Worm (Caenorhabditis elegans) whole organism, L4/young adult: ENCODE measurements around the gene rnh-1.2.

Source experiments
- W03F9.2 ChIP-seq: fragments of 150-350 bp; optimal IDR thresholded peaks from 2 replicates; lab custom pipeline; 2014; ENCODE audit warnings: missing biosample characterization, missing genetic modification characterization
- dao-5 ChIP-seq: sonication (generic microtip); optimal IDR thresholded peaks from 2 replicates; lab custom pipeline; 2016; ENCODE audit warnings: missing genotype, missing genetic modification characterization, moderate library complexity, missing compliant biosample characterization
- him-1 ChIP-seq: sonication (generic microtip); optimal IDR thresholded peaks from 2 replicates; lab custom pipeline; 2016; ENCODE audit warnings: missing genotype, missing genetic modification reagents, missing genetic modification characterization, missing compliant biosample characterization

rnh-1.2 gene

ce11 chrII:9861394-9861793, 19.6 kb upstream of the rnh-1.2 start, which contains the start of gene chil-3:
Gene chil-3 (minus strand): TSS chrII:9861494.
- TF ChIP-seq dao-5 (tag; lab: Kevin White, UChicago) (no peak), W03F9.2 (tag; lab: Kevin White, UChicago) (no peak), him-1 (tag; lab: Kevin White, UChicago) (no peak)

DNA sequence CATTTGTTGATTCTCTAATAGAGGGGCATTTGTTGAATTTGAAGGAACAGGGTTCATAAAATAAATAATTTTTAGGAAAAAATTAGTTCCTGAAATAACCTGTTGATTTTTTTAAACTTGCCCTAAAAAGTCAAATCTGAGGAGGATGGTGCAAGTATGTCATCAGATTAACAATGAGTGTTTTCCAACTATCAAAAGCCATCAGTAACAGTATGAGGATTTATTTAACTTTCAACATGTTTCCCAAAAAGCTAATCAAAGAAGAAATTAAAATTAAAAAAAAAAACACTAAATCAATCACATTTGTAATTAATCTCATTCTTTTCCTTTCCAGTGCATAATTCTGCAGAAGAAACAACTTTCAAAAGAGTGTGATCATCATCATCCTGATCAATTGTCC, 17.7 kb upstream of the rnh-1.2 start, which contains the start of gene chil-5:
Gene chil-5 (minus strand): TSS at position 101 of the 400 bp plus-strand sequence.
- TF ChIP-seq W03F9.2 (tag; lab: Kevin White, UChicago) (no peak), dao-5 (tag; lab: Kevin White, UChicago) (no peak), him-1 (tag; lab: Kevin White, UChicago) (no peak)

- TF ChIP-seq dao-5 (tag; lab: Kevin White, UChicago) = no peak
These were observed 16.0 kb upstream of the rnh-1.2 start, which contains the start of gene chil-6 for ce11 chrII:9857791-9858190. Gene chil-6 (minus strand): TSS chrII:9857891.

DNA sequence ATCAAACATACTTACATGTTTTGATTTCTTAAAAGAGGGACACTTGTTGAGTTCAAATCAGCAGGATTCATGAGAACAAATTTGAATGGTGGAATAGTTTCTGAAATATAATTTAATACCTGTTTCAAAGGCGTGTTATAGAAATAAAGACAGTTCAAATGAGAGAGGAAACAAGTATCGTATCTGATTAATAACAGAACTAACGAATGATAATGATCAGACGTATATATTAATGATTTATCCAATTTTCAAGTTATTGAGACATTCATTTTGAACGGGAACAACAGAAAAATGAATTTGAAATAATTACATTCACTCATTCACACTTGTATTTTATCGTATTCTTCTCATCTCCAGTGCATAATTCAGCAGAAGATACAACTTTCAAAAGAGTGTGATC, 13.8 kb upstream of the rnh-1.2 start, which contains the start of gene chil-4:
Gene chil-4 (minus strand): TSS at position 101 of the 400 bp plus-strand sequence.
- TF ChIP-seq him-1 (tag; lab: Kevin White, UChicago) (no peak), W03F9.2 (tag; lab: Kevin White, UChicago) (no peak), dao-5 (tag; lab: Kevin White, UChicago) (no peak)

- TF ChIP-seq dao-5 (tag; lab: Kevin White, UChicago) (no peak), him-1 (tag; lab: Kevin White, UChicago) (no peak), W03F9.2 (tag; lab: Kevin White, UChicago) (no peak)
These were observed 9.1 kb upstream of the rnh-1.2 start, which contains the start of gene ZK938.10 for ce11 chrII:9850945-9851344. Gene ZK938.10 (minus strand): TSS chrII:9851045.

DNA sequence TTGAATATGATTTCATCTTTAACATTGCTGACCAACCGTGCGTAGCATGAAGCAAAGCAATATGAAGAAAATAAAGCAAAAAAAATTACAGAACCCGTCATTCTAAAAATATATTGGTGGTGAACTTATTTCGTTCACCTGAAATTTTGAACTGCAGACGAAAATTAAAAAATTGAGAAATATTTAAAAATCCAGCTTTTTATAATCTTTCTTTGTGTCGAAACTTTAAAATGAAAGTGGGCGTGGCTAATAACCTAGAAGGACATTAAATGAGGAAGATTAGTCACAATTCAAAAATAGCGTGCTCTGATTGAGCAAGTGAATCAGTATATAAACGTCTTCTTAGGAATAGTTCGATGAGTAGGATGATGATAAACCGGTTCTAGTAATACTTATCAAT, 7.7 kb upstream of the rnh-1.2 start, which contains the start of gene old-2:
Gene old-2 (minus strand): TSS at position 101 of the 400 bp plus-strand sequence.
- no peak for TF ChIP-seq him-1 (tag; lab: Kevin White, UChicago)
- TF ChIP-seq dao-5 (tag; lab: Kevin White, UChicago) = no peak
- TF ChIP-seq W03F9.2 (tag; lab: Kevin White, UChicago) = no peak

DNA sequence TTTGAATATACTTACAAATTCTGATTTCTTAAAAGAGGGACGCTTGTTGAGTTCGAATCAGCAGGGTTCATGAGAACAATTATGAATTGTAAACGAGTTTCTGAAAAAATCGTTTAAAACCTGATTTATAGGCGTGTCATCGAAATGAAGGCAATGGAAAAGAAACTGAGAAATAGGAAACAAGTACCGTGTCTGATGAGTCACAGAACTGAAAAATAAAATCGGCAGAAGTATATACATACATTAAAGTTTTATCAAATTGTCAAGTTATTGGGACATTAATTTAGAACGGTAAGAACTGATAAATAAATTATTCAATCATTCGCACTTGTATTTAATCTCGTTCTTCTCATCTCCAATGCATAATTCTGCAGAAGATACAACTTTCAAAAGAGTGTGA, 3.4 kb upstream of the rnh-1.2 start, which contains the start of gene chil-9:
Gene chil-9 (minus strand): TSS at position 101 of the 400 bp plus-strand sequence.
- no peak for TF ChIP-seq W03F9.2 (tag; lab: Kevin White, UChicago)
- TF ChIP-seq him-1 (tag; lab: Kevin White, UChicago) = no peak
- no peak for TF ChIP-seq dao-5 (tag; lab: Kevin White, UChicago)

DNA sequence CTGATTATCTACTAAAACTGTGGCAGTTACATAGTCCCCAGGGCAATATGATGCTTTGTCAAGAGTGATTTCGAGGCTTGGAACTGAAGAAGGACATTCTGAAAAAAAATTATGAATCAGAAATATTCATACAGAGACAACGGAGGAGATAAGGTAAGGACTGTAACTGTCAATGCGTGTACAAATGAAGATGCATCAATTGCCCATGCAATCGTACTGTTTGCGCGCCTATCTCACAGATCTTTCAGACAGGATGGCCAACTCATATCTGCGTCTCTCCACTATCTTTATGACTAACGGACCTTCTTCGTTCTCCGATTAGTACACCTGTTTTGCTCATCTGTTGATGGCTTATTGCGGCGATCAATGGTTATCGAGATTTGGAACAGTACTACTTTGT, 1.5 kb downstream of the rnh-1.2 start, which contains the start of gene ZK938.11:
Gene ZK938.11 (minus strand): TSS at position 101 of the 400 bp plus-strand sequence.
- no peak for TF ChIP-seq dao-5 (tag; lab: Kevin White, UChicago)
- TF ChIP-seq W03F9.2 (tag; lab: Kevin White, UChicago) = no peak
- TF ChIP-seq him-1 (tag; lab: Kevin White, UChicago) = no peak

- TF ChIP-seq dao-5 (tag; lab: Kevin White, UChicago) = no peak
- no peak for TF ChIP-seq him-1 (tag; lab: Kevin White, UChicago)
- no peak for TF ChIP-seq W03F9.2 (tag; lab: Kevin White, UChicago)
These were observed 3.4 kb downstream of the rnh-1.2 start, which contains the start of gene arrd-4 for ce11 chrII:9838260-9838935. Gene arrd-4 (minus strand): TSS chrII:9838310.

ce11 chrII:9835958-9836357, 5.9 kb downstream of the rnh-1.2 start:
- TF ChIP-seq dao-5 (tag; lab: Kevin White, UChicago) (no peak), him-1 (tag; lab: Kevin White, UChicago) (no peak), W03F9.2 (tag; lab: Kevin White, UChicago) (no peak)

ce11 chrII:9834921-9835320, 6.9 kb downstream of the rnh-1.2 start, which contains the start of gene arrd-5:
Gene arrd-5 (plus strand): TSS chrII:9835221.
- TF ChIP-seq him-1 (tag; lab: Kevin White, UChicago) (no peak), dao-5 (tag; lab: Kevin White, UChicago) (no peak), W03F9.2 (tag; lab: Kevin White, UChicago) (no peak)

DNA sequence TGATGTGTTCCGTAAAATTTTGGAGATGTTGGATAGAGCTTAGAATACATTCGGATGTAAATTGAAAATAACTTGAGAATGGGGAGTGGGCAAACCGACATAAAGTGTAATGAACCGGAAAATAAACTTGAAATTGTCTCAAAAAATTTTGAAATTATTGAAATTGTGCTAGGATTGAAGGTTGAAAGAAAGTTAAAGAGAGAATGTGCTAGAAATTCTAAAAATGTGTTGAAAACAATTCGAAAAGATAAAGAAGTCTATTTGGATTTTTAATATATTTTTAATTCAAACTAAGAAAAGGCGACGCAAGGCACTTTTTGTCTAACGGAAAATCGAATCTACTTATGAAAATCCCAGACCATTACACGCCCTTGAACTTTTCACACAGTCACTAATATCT, 8.0 kb downstream of the rnh-1.2 start, which contains the start of gene ZK938.3:
Gene ZK938.3 (minus strand): TSS at position 101 of the 400 bp plus-strand sequence.
- TF ChIP-seq him-1 (tag; lab: Kevin White, UChicago) = no peak
- TF ChIP-seq W03F9.2 (tag; lab: Kevin White, UChicago) = no peak
- no peak for TF ChIP-seq dao-5 (tag; lab: Kevin White, UChicago)

DNA sequence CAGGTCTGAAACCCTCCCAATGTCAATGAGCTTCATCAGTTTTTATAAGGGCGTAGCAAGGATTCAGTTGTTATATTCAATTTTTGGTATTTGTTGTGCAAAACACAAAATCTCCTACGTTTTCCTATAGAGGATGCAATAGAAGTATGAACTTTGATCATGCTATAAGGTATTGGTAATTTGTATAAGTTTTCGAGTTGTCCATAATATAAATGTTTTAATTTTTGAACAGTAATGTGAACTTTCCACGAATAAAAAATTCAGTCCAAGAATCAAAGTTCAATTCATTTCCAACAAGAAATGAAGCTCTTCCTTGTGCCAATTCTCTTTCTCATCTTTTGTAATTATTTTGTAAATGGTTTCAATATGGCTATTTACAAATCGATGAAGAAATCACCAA, 10.8 kb downstream of the rnh-1.2 start, which contains the start of gene ZK938.12:
Gene ZK938.12 (plus strand): TSS at position 301 of the 400 bp plus-strand sequence.
- TF ChIP-seq W03F9.2 (tag; lab: Kevin White, UChicago) = no peak
- no peak for TF ChIP-seq him-1 (tag; lab: Kevin White, UChicago)
- TF ChIP-seq dao-5 (tag; lab: Kevin White, UChicago) = no peak
